Worm (Caenorhabditis elegans) whole organism, L1 larva: Measurements from ENCODE around the gene H10D18.1.

Source experiments
- C34B4.2 ChIP-seq: sonication (generic microtip); optimal IDR thresholded peaks from 2 replicates; lab custom pipeline; 2017; ENCODE audit warnings: mild to moderate bottlenecking, missing genetic modification characterization, missing compliant biosample characterization
- F16B12.6 ChIP-seq: fragments of 150-350 bp; optimal IDR thresholded peaks from 2 replicates; lab custom pipeline; 2014; ENCODE audit warnings: missing biosample characterization, missing genetic modification characterization
- Y116A8C.19 ChIP-seq: sonication (generic microtip); optimal IDR thresholded peaks from 2 replicates; lab custom pipeline; 2016; ENCODE audit warnings: missing compliant biosample characterization, missing genetic modification characterization, borderline replicate concordance
- aha-1 ChIP-seq: fragments of 150-350 bp; optimal IDR thresholded peaks from 2 replicates; lab custom pipeline; 2014; ENCODE audit warnings: missing biosample characterization, missing genetic modification characterization
- alr-1 ChIP-seq: fragments of 200-800 bp; sonication (Bioruptor generic); optimal IDR thresholded peaks from 2 replicates; lab custom pipeline; 2018; ENCODE audit warnings: borderline replicate concordance, mild to moderate bottlenecking, missing genetic modification characterization, missing compliant biosample characterization
- aly-2 ChIP-seq: fragments of 150-350 bp; optimal IDR thresholded peaks from 2 replicates; lab custom pipeline; 2014; ENCODE audit warnings: missing biosample characterization, missing genetic modification characterization
- blmp-1 ChIP-seq: fragments of 150-350 bp; optimal IDR thresholded peaks from 2 replicates; lab custom pipeline; 2014; ENCODE audit warnings: missing biosample characterization, missing genetic modification characterization
- ceh-63 ChIP-seq: fragments of 200-800 bp; sonication (Bioruptor generic); optimal IDR thresholded peaks from 2 replicates; lab custom pipeline; 2018; ENCODE audit warnings: mild to moderate bottlenecking, missing genetic modification characterization, missing compliant biosample characterization
- ceh-88 ChIP-seq: fragments of 200-800 bp; sonication (Bioruptor generic); IDR thresholded peaks from 2 replicates; pipeline ENCODE4 v1.3.6; 2022; ENCODE audit warnings: missing genetic modification characterization, missing compliant biosample characterization
- ceh-90 ChIP-seq: sonication (generic microtip); optimal IDR thresholded peaks from 2 replicates; lab custom pipeline; 2016; ENCODE audit warnings: missing genetic modification characterization, missing compliant biosample characterization
- ces-1 ChIP-seq: fragments of 150-350 bp; optimal IDR thresholded peaks from 2 replicates; lab custom pipeline; 2014; ENCODE audit warnings: missing biosample characterization, missing genetic modification reagents, missing genetic modification characterization
- dsc-1 ChIP-seq: sonication (generic microtip); optimal IDR thresholded peaks from 2 replicates; lab custom pipeline; 2016; ENCODE audit warnings: mild to moderate bottlenecking, missing genetic modification characterization, missing compliant biosample characterization
- efl-1 ChIP-seq, 4 experiments: fragments of 150-350 bp; optimal IDR thresholded peaks in 3 of 4; peaks in 1 of 4; 1 replicate in 1 of 4; 2 replicates in 3 of 4; lab custom pipeline; 2014; ENCODE audit warnings: missing biosample characterization in 2 of 4, missing genetic modification characterization in 2 of 4, missing genetic modification reagents in 2 of 4
- efl-3 ChIP-seq: fragments of 200-800 bp; sonication (Bioruptor generic); optimal IDR thresholded peaks from 2 replicates; lab custom pipeline; 2018; ENCODE audit warnings: mild to moderate bottlenecking, missing genetic modification characterization, missing compliant biosample characterization
- egl-27 ChIP-seq, 2 experiments: fragments of 150-350 bp in 1 of 2; sonication (generic microtip); optimal IDR thresholded peaks; 3 replicates each; lab custom pipeline; 2017 to 2018; ENCODE audit warnings: missing biosample characterization in 2 of 2, missing genetic modification characterization in 2 of 2, missing genetic modification reagents in 2 of 2
- elt-2 ChIP-seq: sonication (generic microtip); optimal IDR thresholded peaks from 2 replicates; lab custom pipeline; 2016; ENCODE audit warnings: missing genetic modification characterization, mild to moderate bottlenecking, inconsistent platforms, missing compliant biosample characterization, missing genetic modification reagents
- fkh-10 ChIP-seq: sonication (generic microtip); optimal IDR thresholded peaks from 2 replicates; lab custom pipeline; 2017; ENCODE audit warnings: missing biosample characterization, missing genetic modification reagents, missing genetic modification characterization
- fkh-4 ChIP-seq: sonication (generic microtip); optimal IDR thresholded peaks from 2 replicates; lab custom pipeline; 2016; ENCODE audit warnings: missing compliant biosample characterization, missing genetic modification characterization, borderline replicate concordance
- grh-1 ChIP-seq: fragments of 200-800 bp; sonication (Bioruptor generic); IDR thresholded peaks from 2 replicates; pipeline ENCODE4 v1.3.6; 2022; ENCODE audit warnings: missing genetic modification reagents, missing genetic modification characterization, missing compliant biosample characterization
- hlh-17 ChIP-seq: fragments of 200-800 bp; sonication (Bioruptor generic); optimal IDR thresholded peaks from 2 replicates; lab custom pipeline; 2018; ENCODE audit warnings: missing genetic modification characterization, mild to moderate bottlenecking, missing compliant biosample characterization, moderate library complexity, borderline replicate concordance
- hpl-2 ChIP-seq: fragments of 150-350 bp; optimal IDR thresholded peaks from 2 replicates; lab custom pipeline; 2014; ENCODE audit warnings: missing biosample characterization, missing genetic modification reagents, missing genetic modification characterization
- isw-1 ChIP-seq: fragments of 200-800 bp; sonication (Bioruptor generic); IDR thresholded peaks from 2 replicates; pipeline ENCODE4 v1.3.6; 2022; ENCODE audit warnings: missing genetic modification characterization, missing compliant biosample characterization
- jun-1 ChIP-seq: fragments of 150-350 bp; optimal IDR thresholded peaks from 2 replicates; lab custom pipeline; 2014; ENCODE audit warnings: missing biosample characterization, missing genetic modification reagents, missing genetic modification characterization
- lin-14 ChIP-seq: fragments of 200-800 bp; sonication (Bioruptor generic); optimal IDR thresholded peaks from 2 replicates; lab custom pipeline; 2018; ENCODE audit warnings: mild to moderate bottlenecking, missing genetic modification characterization, moderate library complexity, missing compliant biosample characterization
- lin-15B ChIP-seq: fragments of 150-350 bp; sonication (generic microtip); optimal IDR thresholded peaks from 3 replicates; lab custom pipeline; 2014; ENCODE audit warnings: missing biosample characterization, missing genetic modification characterization
- lin-39 ChIP-seq: fragments of 150-350 bp; optimal IDR thresholded peaks from 2 replicates; lab custom pipeline; 2014; ENCODE audit warnings: missing biosample characterization, missing genetic modification reagents, missing genetic modification characterization
- lir-3 ChIP-seq: sonication (generic microtip); optimal IDR thresholded peaks from 2 replicates; lab custom pipeline; 2016; ENCODE audit warnings: mild to moderate bottlenecking, missing genetic modification characterization, moderate library complexity, missing compliant biosample characterization; ENCODE audit not compliant: poor library complexity
- mab-9 ChIP-seq: fragments of 200-800 bp; sonication (Bioruptor generic); IDR thresholded peaks from 2 replicates; pipeline ENCODE4 v1.3.6; 2022; ENCODE audit warnings: missing genetic modification reagents, missing genetic modification characterization, missing compliant biosample characterization
- mdl-1 ChIP-seq, 2 experiments: fragments of 150-350 bp; optimal IDR thresholded peaks; 2 replicates each; lab custom pipeline; 2014 to 2017; ENCODE audit warnings: missing biosample characterization in 2 of 2, missing genetic modification characterization in 2 of 2, inconsistent platforms in 1 of 2
- mef-2 ChIP-seq: fragments of 150-350 bp; optimal IDR thresholded peaks from 2 replicates; lab custom pipeline; 2014; ENCODE audit warnings: missing biosample characterization, missing genetic modification characterization
- nhr-11 ChIP-seq: fragments of 150-350 bp; optimal IDR thresholded peaks from 2 replicates; lab custom pipeline; 2014; ENCODE audit warnings: missing biosample characterization, missing genetic modification characterization
- nhr-12 ChIP-seq: sonication (generic microtip); optimal IDR thresholded peaks from 2 replicates; lab custom pipeline; 2017; ENCODE audit warnings: missing biosample characterization, missing genetic modification characterization
- nhr-19 ChIP-seq: fragments of 200-800 bp; sonication (Bioruptor generic); conservative IDR thresholded peaks from 2 replicates; pipeline ENCODE4 v1.3.6; 2022; ENCODE audit warnings: missing genetic modification characterization, missing compliant biosample characterization
- nhr-20 ChIP-seq: sonication (generic microtip); optimal IDR thresholded peaks from 2 replicates; lab custom pipeline; 2016; ENCODE audit warnings: mild to moderate bottlenecking, missing genetic modification characterization, missing compliant biosample characterization
- nhr-28 ChIP-seq: fragments of 150-350 bp; optimal IDR thresholded peaks from 2 replicates; lab custom pipeline; 2014; ENCODE audit warnings: missing biosample characterization, missing genetic modification characterization
- nhr-47 ChIP-seq: sonication (generic microtip); optimal IDR thresholded peaks from 2 replicates; lab custom pipeline; 2016; ENCODE audit warnings: mild to moderate bottlenecking, missing genetic modification characterization, moderate library complexity, missing compliant biosample characterization
- nhr-76 ChIP-seq: sonication (generic microtip); optimal IDR thresholded peaks from 2 replicates; lab custom pipeline; 2017; ENCODE audit warnings: missing biosample characterization, missing genetic modification characterization
- nhr-77 ChIP-seq: fragments of 150-350 bp; optimal IDR thresholded peaks from 2 replicates; lab custom pipeline; 2014; ENCODE audit warnings: missing biosample characterization, missing genetic modification characterization
- nhr-84 ChIP-seq: sonication (generic microtip); optimal IDR thresholded peaks from 2 replicates; lab custom pipeline; 2017; ENCODE audit warnings: missing biosample characterization, missing genetic modification characterization
- pax-3 ChIP-seq: fragments of 200-800 bp; sonication (Bioruptor generic); optimal IDR thresholded peaks from 2 replicates; lab custom pipeline; 2018; ENCODE audit warnings: mild to moderate bottlenecking, missing genetic modification characterization, moderate library complexity, missing compliant biosample characterization
- rnt-1 ChIP-seq: sonication (generic microtip); optimal IDR thresholded peaks from 2 replicates; lab custom pipeline; 2016; ENCODE audit warnings: mild to moderate bottlenecking, missing genetic modification characterization, moderate library complexity, missing compliant biosample characterization
- snpc-4 ChIP-seq: fragments of 150-350 bp; optimal IDR thresholded peaks from 2 replicates; lab custom pipeline; 2014; ENCODE audit warnings: missing biosample characterization, missing genetic modification characterization
- snu-23 ChIP-seq: sonication (generic microtip); optimal IDR thresholded peaks from 2 replicates; lab custom pipeline; 2016; ENCODE audit warnings: missing genetic modification characterization, missing compliant biosample characterization
- sox-4 ChIP-seq: sonication (generic microtip); optimal IDR thresholded peaks from 2 replicates; lab custom pipeline; 2016; ENCODE audit warnings: missing genetic modification characterization, missing compliant biosample characterization
- sup-37 ChIP-seq: fragments of 200-800 bp; sonication (Bioruptor generic); optimal IDR thresholded peaks from 2 replicates; lab custom pipeline; 2018; ENCODE audit warnings: mild to moderate bottlenecking, missing genetic modification characterization, missing compliant biosample characterization
- swsn-7 ChIP-seq: sonication (generic microtip); optimal IDR thresholded peaks from 2 replicates; lab custom pipeline; 2016; ENCODE audit warnings: missing genetic modification characterization, missing compliant biosample characterization
- tlp-1 ChIP-seq: fragments of 150-350 bp; optimal IDR thresholded peaks from 2 replicates; lab custom pipeline; 2014; ENCODE audit warnings: missing biosample characterization, missing genetic modification characterization
- unc-86 ChIP-seq: sonication (generic microtip); optimal IDR thresholded peaks from 2 replicates; lab custom pipeline; 2016; ENCODE audit warnings: missing genetic modification characterization, missing compliant biosample characterization
- vab-15 ChIP-seq: sonication (generic microtip); optimal IDR thresholded peaks from 2 replicates; lab custom pipeline; 2017; ENCODE audit warnings: missing genotype, mild to moderate bottlenecking, missing genetic modification characterization, missing compliant biosample characterization
- xbp-1 ChIP-seq: sonication (generic microtip); optimal IDR thresholded peaks from 2 replicates; lab custom pipeline; 2016; ENCODE audit warnings: missing genetic modification characterization, missing compliant biosample characterization
- zip-4 ChIP-seq: fragments of 200-800 bp; sonication (Bioruptor generic); optimal IDR thresholded peaks from 2 replicates; lab custom pipeline; 2018; ENCODE audit warnings: mild to moderate bottlenecking, missing genetic modification characterization, moderate library complexity, missing compliant biosample characterization
- ztf-11 ChIP-seq, 2 experiments: sonication (generic microtip); optimal IDR thresholded peaks; 2 replicates each; lab custom pipeline; 2016 to 2017; ENCODE audit warnings: missing genetic modification characterization in 2 of 2, missing biosample characterization in 1 of 2, missing compliant biosample characterization in 1 of 2
- ztf-4 ChIP-seq: fragments of 150-350 bp; optimal IDR thresholded peaks from 2 replicates; lab custom pipeline; 2014; ENCODE audit warnings: missing biosample characterization, missing genetic modification characterization

H10D18.1 gene

DNA sequence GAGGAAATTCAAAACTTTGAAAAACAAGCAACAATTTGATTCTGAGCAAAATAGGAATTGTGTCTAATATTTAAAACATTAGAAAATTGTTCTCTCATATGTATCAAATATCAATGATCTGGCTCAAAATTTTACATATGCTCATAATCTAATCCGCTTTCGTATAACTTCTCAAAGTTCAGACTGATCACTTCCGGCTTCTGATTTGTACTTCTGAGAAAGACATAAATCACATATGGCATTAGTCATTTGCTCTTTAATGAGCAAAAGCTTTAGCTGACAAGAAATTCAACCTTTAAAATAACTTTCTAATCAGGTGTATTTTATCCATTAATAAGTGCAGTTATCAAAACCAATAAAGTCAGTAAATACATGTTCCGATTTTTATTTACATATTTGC lies 40.9 kb downstream of the H10D18.1 start (continued):
- TF ChIP-seq nhr-77 (tag; lab: Kevin White, UChicago) (no peak), elt-2 (no peak), efl-1 (optimal IDR thresholded peaks at IDR 0.05; lab: Kevin White, UChicago) (no peak), efl-1 (GFP tag; optimal IDR thresholded peaks at IDR 0.05 in 1 of 2; lab: Kevin White, UChicago) (no peak), snu-23 (GFP tag; lab: Kevin White, UChicago) (no peak), aha-1 (no peak), fkh-10 (GFP tag; lab: Kevin White, UChicago) (no peak), nhr-20 (peak; percentile 48), tlp-1 (no peak), ceh-63 (GFP tag; lab: Kevin White, UChicago) (no peak), pax-3 (tag; lab: Kevin White, UChicago) (peak; percentile 17), ztf-11 (tag; optimal IDR thresholded peaks at IDR 0.05; lab: Kevin White, UChicago) (no peak), sox-4 (peak; percentile 45), nhr-19 (GFP tag; lab: Robert Waterston, UW) (peak; percentile 18; the same call in 1 of the 2 replicates), lir-3 (tag; lab: Kevin White, UChicago) (no peak), C34B4.2 (no peak), xbp-1 (tag; lab: Kevin White, UChicago) (no peak), nhr-12 (tag; lab: Kevin White, UChicago) (no peak), sup-37 (GFP tag; lab: Kevin White, UChicago) (no peak), swsn-7 (tag; lab: Kevin White, UChicago) (peak; percentile 21), unc-86 (tag; lab: Kevin White, UChicago) (no peak), lin-39 (tag; lab: Kevin White, UChicago) (no peak), jun-1 (tag; lab: Kevin White, UChicago) (no peak), hlh-17 (GFP tag; lab: Kevin White, UChicago) (no peak), ces-1 (GFP tag; lab: Kevin White, UChicago) (no peak), vab-15 (tag; lab: Kevin White, UChicago) (no peak), fkh-4 (tag; lab: Kevin White, UChicago) (no peak), Y116A8C.19 (tag; lab: Kevin White, UChicago) (no peak), isw-1 (GFP tag; lab: Robert Waterston, UW) (no peak), aly-2 (no peak), egl-27 (tag; optimal IDR thresholded peaks at IDR 0.05; lab: Kevin White, UChicago) (no peak), mab-9 (no peak), grh-1 (GFP tag; lab: Robert Waterston, UW) (no peak), rnt-1 (tag; lab: Kevin White, UChicago) (no peak), ceh-88 (GFP tag; lab: Robert Waterston, UW) (no peak), mef-2 (tag; lab: Kevin White, UChicago) (no peak), ceh-90 (tag; lab: Kevin White, UChicago) (no peak), alr-1 (tag; lab: Kevin White, UChicago) (no peak), hpl-2 (GFP tag; lab: Kevin White, UChicago) (no peak), zip-4 (GFP tag; lab: Kevin White, UChicago) (no peak), snpc-4 (no peak), dsc-1 (tag; lab: Kevin White, UChicago) (peak; percentile 93), ztf-4 (no peak), F16B12.6 (tag; lab: Kevin White, UChicago) (no peak), blmp-1 (tag; lab: Kevin White, UChicago) (no peak), nhr-11 (tag; lab: Kevin White, UChicago) (peak; percentile 39), nhr-28 (tag; lab: Kevin White, UChicago) (no peak), lin-15B (no peak), nhr-47 (tag; lab: Kevin White, UChicago) (peak; percentile 76), nhr-76 (tag; lab: Kevin White, UChicago) (no peak), efl-3 (GFP tag; lab: Kevin White, UChicago) (no peak), lin-14 (GFP tag; lab: Kevin White, UChicago) (peak; percentile 31), nhr-84 (tag; lab: Kevin White, UChicago) (no peak), mdl-1 (tag; optimal IDR thresholded peaks at IDR 0.05; lab: Kevin White, UChicago) (no peak)
